Worm (Caenorhabditis elegans): ENCODE data around the gene C04H5.1.

- no peak for TF ChIP-seq fos-1 (tag; optimal IDR thresholded peaks at IDR 0.05)
- no peak for TF ChIP-seq fkh-10 (GFP tag; optimal IDR thresholded peaks at IDR 0.05)
These were observed 12.1 kb upstream of the C04H5.1 start, which contains the start of gene btb-19 for ce11 chrII:14522037-14522436.
